Fruit fly (Drosophila melanogaster) whole organism, embryonic: ENCODE results near the gene CG14866.
A peak's percentile ranks its signal among the peaks of the same experiment; 100 is the strongest.

ENCODE experiments used
- Ada2b ChIP-seq: fragments of 200-800 bp; sonication (Bioruptor generic); IDR thresholded peaks from 2 replicates; pipeline ENCODE4 v1.3.6; 2022; ENCODE audit warnings: missing biosample characterization, missing genetic modification characterization
- CG10147 ChIP-seq: fragments of 200-800 bp; sonication (Bioruptor generic); optimal IDR thresholded peaks from 2 replicates; lab custom pipeline; 2019; ENCODE audit warnings: missing biosample characterization, mild to moderate bottlenecking, missing genetic modification characterization, moderate library complexity
- CG10209 ChIP-seq: fragments of 200-800 bp; sonication (Bioruptor generic); optimal IDR thresholded peaks from 3 replicates; lab custom pipeline; 2017; ENCODE audit warnings: missing biosample characterization, mild to moderate bottlenecking, missing genetic modification characterization, missing genetic modification reagents
- CG10654 ChIP-seq: fragments of 200-800 bp; sonication (Bioruptor generic); optimal IDR thresholded peaks from 2 replicates; lab custom pipeline; 2016; ENCODE audit warnings: missing biosample characterization, missing genetic modification characterization
- CG12744 ChIP-seq: fragments of 200-800 bp; sonication (Bioruptor generic); optimal IDR thresholded peaks from 2 replicates; lab custom pipeline; 2016; ENCODE audit warnings: missing biosample characterization, missing genetic modification characterization
- CG13424 ChIP-seq: fragments of 200-800 bp; sonication (Bioruptor generic); optimal IDR thresholded peaks from 2 replicates; lab custom pipeline; 2019; ENCODE audit warnings: missing biosample characterization, mild to moderate bottlenecking, missing genetic modification characterization, moderate library complexity
- CG1529 ChIP-seq: fragments of 200-800 bp; sonication (Bioruptor generic); optimal IDR thresholded peaks from 3 replicates; lab custom pipeline; 2018; ENCODE audit warnings: missing biosample characterization, missing genetic modification characterization
- CG18262 ChIP-seq: fragments of 200-800 bp; optimal IDR thresholded peaks from 3 replicates; lab custom pipeline; 2019; ENCODE audit warnings: missing biosample characterization, mild to moderate bottlenecking, missing genetic modification characterization, moderate library complexity
- CG18764 ChIP-seq: fragments of 200-800 bp; sonication (Bioruptor generic); optimal IDR thresholded peaks from 3 replicates; lab custom pipeline; 2016; ENCODE audit warnings: missing biosample characterization, missing genetic modification characterization
- CG2678 ChIP-seq: fragments of 200-800 bp; sonication (Bioruptor generic); optimal IDR thresholded peaks from 3 replicates; lab custom pipeline; 2019; ENCODE audit warnings: missing biosample characterization, mild to moderate bottlenecking, missing genetic modification characterization, moderate library complexity
- CG3407 ChIP-seq: fragments of 200-800 bp; sonication (Bioruptor generic); optimal IDR thresholded peaks from 2 replicates; lab custom pipeline; 2018; ENCODE audit warnings: missing biosample characterization, mild to moderate bottlenecking, missing genetic modification characterization
- CG3995 ChIP-seq: fragments of 200-800 bp; sonication (Bioruptor generic); optimal IDR thresholded peaks from 3 replicates; lab custom pipeline; 2016; ENCODE audit warnings: missing biosample characterization, missing genetic modification characterization
- CG4328 ChIP-seq: fragments of 200-800 bp; sonication (Bioruptor generic); optimal IDR thresholded peaks from 3 replicates; lab custom pipeline; 2017; ENCODE audit warnings: missing biosample characterization, missing genetic modification reagents, missing genetic modification characterization
- CG4360 ChIP-seq: fragments of 200-800 bp; sonication (Bioruptor generic); IDR thresholded peaks from 2 replicates; pipeline ENCODE4 v1.3.6; 2022; ENCODE audit warnings: missing biosample characterization, missing genetic modification characterization
- CG7928 ChIP-seq: fragments of 200-800 bp; sonication (Bioruptor generic); optimal IDR thresholded peaks from 2 replicates; lab custom pipeline; 2017; ENCODE audit warnings: missing biosample characterization, mild to moderate bottlenecking, missing genetic modification characterization
- CG7963 ChIP-seq: fragments of 200-800 bp; sonication (Bioruptor generic); IDR thresholded peaks from 3 replicates; pipeline ENCODE4 v1.3.6; 2022; ENCODE audit warnings: missing biosample characterization, missing genetic modification characterization; ENCODE audit not compliant: partially characterized antibody
- CG9932 ChIP-seq: fragments of 200-800 bp; sonication (Bioruptor generic); IDR thresholded peaks from 2 replicates; pipeline ENCODE4 v1.3.6; 2022; ENCODE audit warnings: missing biosample characterization, missing genetic modification characterization
- Dip2 ChIP-seq: fragments of 200-800 bp; sonication (Bioruptor generic); IDR thresholded peaks from 2 replicates; pipeline ENCODE4 v1.3.6; 2022; ENCODE audit warnings: missing biosample characterization, missing genetic modification characterization
- E2f1 ChIP-seq: fragments of 200-800 bp; sonication (Bioruptor generic); IDR thresholded peaks from 2 replicates; pipeline ENCODE4 v1.3.6; 2022; ENCODE audit warnings: missing biosample characterization, missing genetic modification characterization
- E2f2 ChIP-seq: fragments of 200-800 bp; sonication (Bioruptor generic); IDR thresholded peaks from 2 replicates; pipeline ENCODE4 v1.3.6; 2022; ENCODE audit warnings: missing biosample characterization, missing genetic modification characterization
- Elba2 ChIP-seq: fragments of 200-800 bp; sonication (Bioruptor generic); optimal IDR thresholded peaks from 3 replicates; lab custom pipeline; 2016; ENCODE audit warnings: missing biosample characterization, missing genetic modification characterization
- Hey ChIP-seq: fragments of 200-800 bp; sonication (Bioruptor generic); optimal IDR thresholded peaks from 3 replicates; lab custom pipeline; 2018; ENCODE audit warnings: missing biosample characterization, mild to moderate bottlenecking, missing genetic modification characterization
- Jarid2 ChIP-seq: fragments of 200-800 bp; sonication (Bioruptor generic); optimal IDR thresholded peaks from 3 replicates; lab custom pipeline; 2017; ENCODE audit warnings: mild to moderate bottlenecking, missing biosample characterization, missing genetic modification reagents, missing genetic modification characterization
- Mad ChIP-seq: fragments of 200-800 bp; sonication (Bioruptor generic); optimal IDR thresholded peaks from 2 replicates; lab custom pipeline; 2016; ENCODE audit warnings: missing biosample characterization, missing genetic modification characterization
- Meics ChIP-seq: fragments of 200-800 bp; sonication (Bioruptor generic); optimal IDR thresholded peaks from 2 replicates; lab custom pipeline; 2017; ENCODE audit warnings: missing biosample characterization, mild to moderate bottlenecking, missing genetic modification characterization
- Poxn ChIP-seq: fragments of 200-800 bp; sonication (Bioruptor generic); IDR thresholded peaks from 2 replicates; pipeline ENCODE4 v1.3.6; 2022; ENCODE audit warnings: missing biosample characterization, missing genetic modification characterization
- Ravus ChIP-seq: fragments of 200-800 bp; sonication (Bioruptor generic); IDR thresholded peaks from 2 replicates; pipeline ENCODE4 v1.3.6; 2022; ENCODE audit warnings: missing biosample characterization, missing genetic modification characterization
- Ssrp ChIP-seq: fragments of 200-800 bp; sonication (Bioruptor generic); optimal IDR thresholded peaks from 2 replicates; lab custom pipeline; 2018; ENCODE audit warnings: missing biosample characterization, mild to moderate bottlenecking, missing genetic modification characterization, moderate library complexity
- Taf1 ChIP-seq: fragments of 200-800 bp; sonication (Bioruptor generic); IDR thresholded peaks from 2 replicates; pipeline ENCODE4 v1.3.6; 2022; ENCODE audit warnings: missing biosample characterization, missing genetic modification characterization
- Usf ChIP-seq: fragments of 200-800 bp; sonication (Bioruptor generic); optimal IDR thresholded peaks from 2 replicates; lab custom pipeline; 2017; ENCODE audit warnings: missing genotype, missing biosample characterization, missing genetic modification characterization
- ap ChIP-seq: fragments of 200-800 bp; sonication (Bioruptor generic); IDR thresholded peaks from 2 replicates; pipeline ENCODE4 v1.3.6; 2022; ENCODE audit warnings: missing biosample characterization, missing genetic modification characterization
- bowl ChIP-seq: fragments of 200-800 bp; sonication (Bioruptor generic); IDR thresholded peaks from 2 replicates; pipeline ENCODE4 v1.3.6; 2022; ENCODE audit warnings: missing biosample characterization, missing genetic modification characterization
- crol ChIP-seq: fragments of 200-800 bp; sonication (Bioruptor generic); IDR thresholded peaks from 2 replicates; pipeline ENCODE4 v1.3.6; 2022; ENCODE audit warnings: missing biosample characterization, missing genetic modification characterization
- cwo ChIP-seq: fragments of 200-800 bp; sonication (Bioruptor generic); optimal IDR thresholded peaks from 3 replicates; lab custom pipeline; 2017; ENCODE audit warnings: missing biosample characterization, missing genetic modification characterization, mild to moderate bottlenecking, moderate library complexity, missing genetic modification reagents
- fu2 ChIP-seq: fragments of 200-800 bp; sonication (Bioruptor generic); optimal IDR thresholded peaks from 2 replicates; lab custom pipeline; 2016; ENCODE audit warnings: missing biosample characterization, missing genetic modification characterization
- grau ChIP-seq: fragments of 200-800 bp; optimal IDR thresholded peaks from 3 replicates; lab custom pipeline; 2019; ENCODE audit warnings: missing biosample characterization, mild to moderate bottlenecking, missing genetic modification characterization, moderate library complexity
- hkb ChIP-seq, 2 experiments: fragments of 200-800 bp in 1 of 2; fragments of >200 bp in 1 of 2; sonication (Bioruptor generic) in 1 of 2; IDR thresholded peaks in 1 of 2; optimal IDR thresholded peaks in 1 of 2; 2 replicates each; pipeline versions ENCODE4 v1.3.6 to Lab custom; 2017 to 2022; ENCODE audit warnings: missing biosample characterization in 1 of 2, missing genetic modification characterization in 1 of 2
- luna ChIP-seq: fragments of 200-800 bp; sonication (Bioruptor generic); optimal IDR thresholded peaks from 2 replicates; lab custom pipeline; 2016; ENCODE audit warnings: missing biosample characterization, missing genetic modification characterization
- nau ChIP-seq: fragments of 200-800 bp; sonication (Bioruptor generic); optimal IDR thresholded peaks from 3 replicates; lab custom pipeline; 2017; ENCODE audit warnings: missing biosample characterization, mild to moderate bottlenecking, missing genetic modification characterization, missing genetic modification reagents
- org-1 ChIP-seq: fragments of 200-800 bp; sonication (Bioruptor generic); optimal IDR thresholded peaks from 2 replicates; lab custom pipeline; 2017; ENCODE audit warnings: missing biosample characterization, missing genetic modification characterization
- pum ChIP-seq: fragments of 200-800 bp; sonication (Bioruptor generic); optimal IDR thresholded peaks from 2 replicates; lab custom pipeline; 2016; ENCODE audit warnings: missing biosample characterization, missing genetic modification characterization
- ro ChIP-seq: fragments of 200-800 bp; sonication (Bioruptor generic); IDR thresholded peaks from 2 replicates; pipeline ENCODE4 v1.3.6; 2022; ENCODE audit warnings: missing biosample characterization, missing genetic modification characterization
- sim ChIP-seq: fragments of 200-800 bp; sonication (Bioruptor generic); IDR thresholded peaks from 2 replicates; pipeline ENCODE4 v1.3.6; 2022; ENCODE audit warnings: missing biosample characterization, missing genetic modification characterization
- stc ChIP-seq: fragments of 200-800 bp; sonication (Bioruptor generic); IDR thresholded peaks from 2 replicates; pipeline ENCODE4 v1.3.6; 2022; ENCODE audit warnings: missing biosample characterization, missing genetic modification characterization
- stwl ChIP-seq: fragments of 200-800 bp; sonication (Bioruptor generic); optimal IDR thresholded peaks from 3 replicates; lab custom pipeline; 2018; ENCODE audit warnings: missing biosample characterization, mild to moderate bottlenecking, missing genetic modification characterization, moderate library complexity
- tll ChIP-seq, 2 experiments: fragments of 200-800 bp in 1 of 2; fragments of >200 bp in 1 of 2; sonication (Bioruptor generic) in 1 of 2; optimal IDR thresholded peaks; 2 replicates each; lab custom pipeline; 2017 to 2019; ENCODE audit warnings: missing biosample characterization in 2 of 2, missing genetic modification characterization in 2 of 2, mild to moderate bottlenecking in 1 of 2, moderate library complexity in 1 of 2
- trh ChIP-seq: fragments of 200-800 bp; sonication (Bioruptor generic); optimal IDR thresholded peaks from 2 replicates; lab custom pipeline; 2016; ENCODE audit warnings: missing biosample characterization, missing genetic modification characterization
- unpg ChIP-seq: fragments of 200-800 bp; sonication (Bioruptor generic); optimal IDR thresholded peaks from 3 replicates; lab custom pipeline; 2018; ENCODE audit warnings: missing biosample characterization, mild to moderate bottlenecking, missing genetic modification characterization, moderate library complexity
- vvl ChIP-seq: fragments of 200-800 bp; sonication (Bioruptor generic); IDR thresholded peaks from 2 replicates; pipeline ENCODE4 v1.3.6; 2022; ENCODE audit warnings: missing biosample characterization, missing genetic modification characterization

Gene CG14866

dm6 chr3R:15356645-15357431 is 40.6 kb downstream of the CG14866 start, which contains the start of the genes Atg4b and Hibch (continued):
- TF ChIP-seq CG7928 (GFP tag; lab: Kevin White, UChicago), result peak; percentile 55
- TF ChIP-seq Elba2 (GFP tag; lab: Kevin White, UChicago), result peak; percentile 84
- TF ChIP-seq Taf1, result peak; percentile 61; the same call in 1 of the 2 replicates
- peak; percentile 91 for TF ChIP-seq CG13424 (tag; lab: Kevin White, UChicago)
- TF ChIP-seq tll (GFP tag; optimal IDR thresholded peaks at IDR 0.05; lab: Kevin White, UChicago), result peak in 1 of 2 experiments; percentile 10
- TF ChIP-seq CG18764 (GFP tag; lab: Kevin White, UChicago), result peak; percentile 73
- peak; percentile 22 for TF ChIP-seq fu2
- peak; percentile 79 for TF ChIP-seq CG4328 (GFP tag; lab: Kevin White, UChicago)
- peak; percentile 90 for TF ChIP-seq Meics (GFP tag; lab: Kevin White, UChicago)
- TF ChIP-seq E2f1 (GFP tag; lab: Robert Waterston, UW), result peak; percentile 68
- no peak for TF ChIP-seq CG12744 (GFP tag; lab: Kevin White, UChicago)
- peak; percentile 64 for TF ChIP-seq org-1
- no peak for TF ChIP-seq CG7963 (GFP tag; lab: Robert Waterston, UW)
- TF ChIP-seq Ssrp (tag; lab: Kevin White, UChicago), result peak; percentile 85
- TF ChIP-seq, all 482 proteins: peak for 317

dm6 chr3R:15361490-15361889 is 45.2 kb downstream of the CG14866 start, which contains the start of the genes Cog2 and Trax:
Gene Cog2 (minus strand): TSS chr3R:15361657.
Gene Trax (plus strand): TSS chr3R:15361692.
- TF ChIP-seq CG10147 (GFP tag; lab: Kevin White, UChicago) (no peak), ap (GFP tag; lab: Robert Waterston, UW) (no peak), vvl (no peak), Mad (GFP tag; lab: Kevin White, UChicago) (no peak), CG10654 (GFP tag; lab: Kevin White, UChicago) (no peak), CG2678 (tag; lab: Kevin White, UChicago) (no peak), CG3995 (GFP tag; lab: Kevin White, UChicago) (no peak), E2f2 (GFP tag; lab: Robert Waterston, UW) (peak; percentile 33; the same call in 1 of the 2 replicates), sim (no peak), crol (GFP tag; lab: Robert Waterston, UW) (no peak), Dip2 (GFP tag; lab: Robert Waterston, UW) (no peak), ro (GFP tag; lab: Robert Waterston, UW) (no peak), Hey (tag; lab: Kevin White, UChicago) (no peak), Poxn (GFP tag; lab: Robert Waterston, UW) (no peak), CG4360 (GFP tag; lab: Robert Waterston, UW) (no peak), bowl (GFP tag; lab: Robert Waterston, UW) (no peak), stwl (peak; percentile 39), hkb (optimal IDR thresholded peaks at IDR 0.05; lab: Kevin White, UChicago) (no peak), hkb (GFP tag; IDR thresholded peaks at IDR 0.05; lab: Robert Waterston, UW) (no peak), CG10209 (GFP tag; lab: Kevin White, UChicago) (no peak), cwo (GFP tag; lab: Kevin White, UChicago) (no peak), Jarid2 (no peak), CG9932 (GFP tag; lab: Robert Waterston, UW) (no peak), Ravus (GFP tag; lab: Robert Waterston, UW) (no peak), luna (GFP tag; lab: Kevin White, UChicago) (no peak), stc (GFP tag; lab: Robert Waterston, UW) (no peak), CG3407 (GFP tag; lab: Kevin White, UChicago) (no peak), grau (tag; lab: Kevin White, UChicago) (no peak), CG1529 (GFP tag; lab: Kevin White, UChicago) (no peak), trh (GFP tag; lab: Kevin White, UChicago) (no peak), unpg (GFP tag; lab: Kevin White, UChicago) (no peak), Ada2b (GFP tag; lab: Robert Waterston, UW) (no peak), pum (GFP tag; lab: Kevin White, UChicago) (no peak), CG18262 (no peak), Usf (no peak), nau (no peak)
